Worm (Caenorhabditis elegans): ENCODE data around the gene T01C8.3.

T01C8.3 gene

DNA sequence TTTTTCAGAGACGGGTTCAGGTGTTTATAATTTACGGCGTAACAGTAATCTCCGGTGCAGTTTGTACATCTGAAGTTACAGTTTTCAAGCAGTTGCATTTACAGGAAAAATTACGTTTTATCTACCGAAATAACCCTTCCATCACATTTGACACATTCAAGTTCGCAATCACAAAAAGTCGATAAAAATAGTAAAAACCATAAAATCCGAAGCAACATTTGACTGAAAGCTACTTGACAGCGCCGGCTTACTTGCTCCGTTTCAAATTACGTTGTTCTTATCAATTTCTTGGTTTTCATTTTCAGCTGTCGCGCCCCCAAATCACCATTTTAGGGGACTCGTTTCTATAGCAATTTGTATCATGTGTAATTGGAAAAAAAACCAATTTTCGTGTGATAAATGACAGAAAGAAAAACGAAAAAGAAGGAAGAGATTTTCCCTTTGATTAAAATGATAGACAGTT is at the start of gene T01C8.3:
Gene T01C8.3, minus strand, starts transcription at position 413 of the 463 bp plus-strand sequence.
- TF ChIP-seq scrt-1 (GFP tag; IDR thresholded peaks at IDR 0.05) (no peak), hmbx-1 (tag; optimal IDR thresholded peaks at IDR 0.05) (no peak), tra-4 (tag; optimal IDR thresholded peaks at IDR 0.05) (no peak), ets-7 (tag; optimal IDR thresholded peaks at IDR 0.05) (no peak), aly-1 (tag; optimal IDR thresholded peaks at IDR 0.05) (no peak), hnd-1 (tag; optimal IDR thresholded peaks at IDR 0.05) (no peak), sea-1 (GFP tag; conservative IDR thresholded peaks at IDR 0.05) (no peak), tbx-37 (GFP tag; conservative IDR thresholded peaks at IDR 0.05) (no peak), hmg-4 (GFP tag; optimal IDR thresholded peaks at IDR 0.05) (no peak), flt-1 (GFP tag; IDR thresholded peaks at IDR 0.05) (no peak), ceh-36 (tag; optimal IDR thresholded peaks at IDR 0.05) (no peak), ceh-13 (GFP tag; optimal IDR thresholded peaks at IDR 0.05) (no peak), F13C5.2 (tag; optimal IDR thresholded peaks at IDR 0.05) (no peak), ama-1 (optimal IDR thresholded peaks at IDR 0.05) (no peak)

DNA sequence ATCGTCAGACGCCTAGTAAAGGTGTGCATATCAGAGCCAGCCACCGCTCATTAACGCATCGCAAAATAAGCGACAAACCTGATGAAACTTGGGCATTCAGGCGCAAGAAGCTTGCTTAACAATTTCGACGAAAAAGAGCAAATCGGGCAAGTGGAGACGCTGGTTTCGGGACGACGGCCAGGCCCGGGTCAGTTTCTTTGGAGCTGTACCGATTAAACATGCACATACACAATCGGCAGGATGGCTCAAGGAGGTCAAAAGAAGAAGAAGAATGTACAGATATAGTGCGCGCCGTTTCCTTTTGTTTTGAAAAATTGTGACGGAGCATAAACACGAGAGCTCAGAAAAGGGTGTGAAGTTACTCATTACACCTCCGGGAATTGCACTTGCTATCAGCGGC is 43.5 kb upstream of the T01C8.3 start:
- TF ChIP-seq ets-7 (tag; optimal IDR thresholded peaks at IDR 0.05) (no peak), scrt-1 (GFP tag; IDR thresholded peaks at IDR 0.05) (no peak)

DNA sequence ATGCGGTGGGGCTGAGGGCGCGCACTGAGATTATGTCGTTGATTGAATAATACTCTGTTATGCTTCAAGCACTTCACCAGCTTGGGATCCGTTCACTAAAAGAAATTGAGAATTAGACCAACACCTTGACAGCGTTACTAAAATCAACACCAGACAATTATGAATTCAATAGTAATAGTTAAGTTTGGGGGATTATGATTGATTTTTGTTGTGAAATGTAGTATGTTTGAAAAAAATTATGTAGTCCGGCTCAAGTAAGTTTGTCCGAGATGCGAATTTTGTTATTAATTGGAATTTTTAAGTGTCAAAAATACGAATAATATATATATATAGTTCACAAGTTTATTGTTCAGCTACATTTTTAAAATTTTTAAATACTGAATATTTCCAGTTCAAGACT is 42.3 kb upstream of the T01C8.3 start, which contains the start of gene sto-5:
Gene sto-5, minus strand, starts transcription at position 101 of the 400 bp plus-strand sequence.
- TF ChIP-seq ceh-13 (GFP tag; optimal IDR thresholded peaks at IDR 0.05) (no peak), F13C5.2 (tag; optimal IDR thresholded peaks at IDR 0.05) (no peak), scrt-1 (GFP tag; IDR thresholded peaks at IDR 0.05) (no peak), flt-1 (GFP tag; IDR thresholded peaks at IDR 0.05) (no peak)

DNA sequence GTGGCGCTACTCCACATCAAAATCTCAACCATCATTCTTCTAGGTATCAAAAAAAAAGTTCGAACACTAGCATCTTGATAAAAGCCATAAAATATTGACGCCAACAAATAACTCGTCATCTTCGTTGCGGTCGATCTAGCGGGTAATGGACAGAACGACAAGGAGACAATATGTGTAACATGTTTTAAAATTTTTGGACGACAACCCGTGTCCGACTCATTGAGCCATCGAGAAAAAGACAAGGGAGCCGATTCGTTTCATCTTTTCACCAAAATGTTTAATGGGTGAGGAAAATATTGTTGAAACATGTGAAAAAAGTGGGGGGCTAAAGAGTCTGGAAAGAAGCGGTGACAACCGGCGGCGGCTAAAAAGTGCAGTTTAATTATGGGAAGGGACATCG is 38.5 kb upstream of the T01C8.3 start:
- TF ChIP-seq hmbx-1 (tag; optimal IDR thresholded peaks at IDR 0.05) (no peak), ama-1 (optimal IDR thresholded peaks at IDR 0.05) (no peak), B0310.2 (tag; optimal IDR thresholded peaks at IDR 0.05) (no peak), sea-1 (GFP tag; conservative IDR thresholded peaks at IDR 0.05) (no peak), ceh-13 (GFP tag; optimal IDR thresholded peaks at IDR 0.05) (no peak), aly-1 (tag; optimal IDR thresholded peaks at IDR 0.05) (no peak), scrt-1 (GFP tag; IDR thresholded peaks at IDR 0.05) (no peak), flt-1 (GFP tag; IDR thresholded peaks at IDR 0.05) (no peak), tbx-37 (GFP tag; conservative IDR thresholded peaks at IDR 0.05) (no peak), F13C5.2 (tag; optimal IDR thresholded peaks at IDR 0.05) (no peak), hnd-1 (tag; optimal IDR thresholded peaks at IDR 0.05) (no peak), ceh-36 (tag; optimal IDR thresholded peaks at IDR 0.05) (no peak), tbx-11 (GFP tag; IDR thresholded peaks at IDR 0.05) (no peak), pes-1 (GFP tag; IDR thresholded peaks at IDR 0.05) (no peak), tra-4 (tag; optimal IDR thresholded peaks at IDR 0.05) (no peak), hmg-4 (GFP tag; optimal IDR thresholded peaks at IDR 0.05) (no peak), ets-7 (tag; optimal IDR thresholded peaks at IDR 0.05) (no peak)

DNA sequence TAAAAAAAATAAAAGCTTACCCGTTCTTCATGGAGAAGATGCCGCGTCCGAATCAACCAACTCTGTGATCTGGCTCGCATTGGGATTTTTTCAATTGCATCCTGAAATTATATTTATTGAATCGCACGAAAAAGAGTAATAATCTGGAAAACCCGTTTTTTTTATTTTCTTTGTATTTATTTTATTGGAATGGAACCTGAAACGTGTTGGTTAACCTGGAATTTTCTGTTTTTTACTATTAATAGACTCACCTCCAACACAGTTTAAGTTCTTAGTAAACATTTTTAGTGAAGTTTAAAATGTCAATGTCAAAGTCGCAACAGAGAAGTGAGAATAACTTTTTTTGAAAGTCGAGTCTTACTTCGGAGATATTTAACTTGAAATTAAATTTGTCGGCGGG is 35.3 kb upstream of the T01C8.3 start:
- TF ChIP-seq ama-1 (optimal IDR thresholded peaks at IDR 0.05) (no peak), pes-1 (GFP tag; IDR thresholded peaks at IDR 0.05) (no peak), sea-1 (GFP tag; conservative IDR thresholded peaks at IDR 0.05) (no peak), tra-4 (tag; optimal IDR thresholded peaks at IDR 0.05) (no peak), flt-1 (GFP tag; IDR thresholded peaks at IDR 0.05) (no peak), ceh-13 (GFP tag; optimal IDR thresholded peaks at IDR 0.05) (no peak), hnd-1 (tag; optimal IDR thresholded peaks at IDR 0.05) (no peak), ceh-36 (tag; optimal IDR thresholded peaks at IDR 0.05) (no peak), scrt-1 (GFP tag; IDR thresholded peaks at IDR 0.05) (no peak), hmbx-1 (tag; optimal IDR thresholded peaks at IDR 0.05) (no peak), tbx-37 (GFP tag; conservative IDR thresholded peaks at IDR 0.05) (no peak), F13C5.2 (tag; optimal IDR thresholded peaks at IDR 0.05) (no peak)

DNA sequence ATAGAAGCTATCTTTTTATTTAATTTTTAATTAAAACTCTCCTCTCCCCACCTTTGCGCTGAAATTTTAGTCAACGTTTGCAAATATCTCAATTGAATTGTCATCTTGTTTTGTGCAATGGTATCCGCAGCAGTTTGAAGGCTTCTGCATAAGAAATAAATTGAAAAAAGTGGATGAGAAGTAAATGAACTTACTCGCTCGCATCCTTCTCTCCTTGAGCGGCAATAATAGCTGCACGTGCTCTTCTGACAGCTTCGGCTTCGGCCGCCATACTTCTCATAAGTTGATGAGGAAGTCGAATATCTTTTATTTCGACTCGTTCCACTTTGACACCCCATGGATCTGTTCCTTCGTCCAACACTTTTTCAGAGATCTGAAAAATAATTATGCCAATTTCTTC is 33.8 kb upstream of the T01C8.3 start:
- no peak for TF ChIP-seq scrt-1 (GFP tag; IDR thresholded peaks at IDR 0.05)
- TF ChIP-seq sea-1 (GFP tag; conservative IDR thresholded peaks at IDR 0.05), result no peak
- no peak for TF ChIP-seq ceh-13 (GFP tag; optimal IDR thresholded peaks at IDR 0.05)
- no peak for TF ChIP-seq pes-1 (GFP tag; IDR thresholded peaks at IDR 0.05)
- no peak for TF ChIP-seq tra-4 (tag; optimal IDR thresholded peaks at IDR 0.05)
- TF ChIP-seq B0310.2 (tag; optimal IDR thresholded peaks at IDR 0.05), result no peak
- TF ChIP-seq tbx-37 (GFP tag; conservative IDR thresholded peaks at IDR 0.05), result no peak
- TF ChIP-seq ama-1 (optimal IDR thresholded peaks at IDR 0.05), result no peak
- no peak for TF ChIP-seq flt-1 (GFP tag; IDR thresholded peaks at IDR 0.05)
- TF ChIP-seq aly-1 (tag; optimal IDR thresholded peaks at IDR 0.05), result no peak
- no peak for TF ChIP-seq F13C5.2 (tag; optimal IDR thresholded peaks at IDR 0.05)
- TF ChIP-seq hnd-1 (tag; optimal IDR thresholded peaks at IDR 0.05), result no peak
- no peak for TF ChIP-seq hmg-4 (GFP tag; optimal IDR thresholded peaks at IDR 0.05)

DNA sequence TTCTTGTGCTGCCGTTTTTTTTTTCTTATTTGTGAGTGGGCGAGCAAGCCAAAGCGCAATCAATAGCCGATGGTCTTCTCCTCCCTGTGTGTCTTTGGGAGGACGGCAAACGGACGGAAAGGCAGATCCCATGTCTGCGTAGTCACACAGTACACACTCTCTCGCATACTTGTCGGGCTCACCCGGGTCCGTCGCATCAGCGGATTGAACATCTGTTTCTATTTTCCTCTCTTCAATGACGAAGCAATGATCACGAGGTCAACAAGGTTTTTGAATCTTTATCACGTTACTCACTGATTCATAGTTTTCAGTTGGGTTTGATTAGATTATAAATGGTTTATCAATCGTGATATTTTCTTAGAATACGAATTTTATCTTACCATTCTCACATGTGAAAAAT is 32.5 kb upstream of the T01C8.3 start:
- no peak for TF ChIP-seq ama-1 (optimal IDR thresholded peaks at IDR 0.05)
- peak; percentile 44 for TF ChIP-seq hmg-4 (GFP tag; optimal IDR thresholded peaks at IDR 0.05)

DNA sequence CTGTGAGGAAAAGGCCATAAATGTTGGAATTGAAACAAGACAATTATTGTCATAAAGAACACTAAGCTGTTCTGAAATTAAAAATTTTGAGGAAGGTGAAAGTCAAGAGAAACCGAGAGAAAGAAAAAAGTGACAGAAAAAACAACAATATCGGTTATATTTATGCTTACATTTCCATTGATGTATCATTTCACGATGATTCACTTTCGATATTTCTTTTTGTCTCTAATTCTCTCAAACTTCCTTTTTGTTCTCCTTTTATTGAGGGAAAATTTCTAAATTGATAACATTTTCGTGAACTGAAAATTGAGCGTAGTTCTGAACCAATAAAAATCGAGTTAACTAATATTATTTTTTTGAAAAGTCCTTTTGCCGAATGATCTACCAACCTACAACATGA is 31.9 kb upstream of the T01C8.3 start:
- TF ChIP-seq hmbx-1 (tag; optimal IDR thresholded peaks at IDR 0.05), result no peak
- no peak for TF ChIP-seq F13C5.2 (tag; optimal IDR thresholded peaks at IDR 0.05)
- TF ChIP-seq ceh-13 (GFP tag; optimal IDR thresholded peaks at IDR 0.05), result no peak
- no peak for TF ChIP-seq scrt-1 (GFP tag; IDR thresholded peaks at IDR 0.05)
- TF ChIP-seq sea-1 (GFP tag; conservative IDR thresholded peaks at IDR 0.05), result no peak
- no peak for TF ChIP-seq ama-1 (optimal IDR thresholded peaks at IDR 0.05)
- TF ChIP-seq tra-4 (tag; optimal IDR thresholded peaks at IDR 0.05), result no peak
